Fruit fly (Drosophila melanogaster): ENCODE measurements around the gene Stt3A.

dm6 chrX:21067908-21068307, 14.2 kb upstream of the Stt3A start:
- TF ChIP-seq EcR (GFP tag; optimal IDR thresholded peaks at IDR 0.05) (no peak), CG13204 (GFP tag; optimal IDR thresholded peaks at IDR 0.05) (no peak), Pif1B (GFP tag; optimal IDR thresholded peaks at IDR 0.05) (peak; percentile 15), Snoo (tag; optimal IDR thresholded peaks at IDR 0.05) (peak; percentile 43), CG8159 (tag; optimal IDR thresholded peaks at IDR 0.05) (peak; percentile 58), CG15710 (tag; optimal IDR thresholded peaks at IDR 0.05) (peak; percentile 20)
